Worm (Caenorhabditis elegans) whole organism, young adult: ENCODE results near the gene tag-293.
A peak's percentile ranks its signal among the peaks of the same experiment; 100 is the strongest.

Source experiments
- B0019.2 ChIP-seq: fragments of 200-800 bp; sonication (Bioruptor generic); conservative IDR thresholded peaks from 2 replicates; pipeline ENCODE4 v1.3.6; 2022; ENCODE audit warnings: missing genetic modification reagents, missing genetic modification characterization, missing compliant biosample characterization
- F23B12.7 ChIP-seq: sonication (generic microtip); optimal IDR thresholded peaks from 2 replicates; lab custom pipeline; 2017; ENCODE audit warnings: missing genetic modification characterization, mild to moderate bottlenecking, missing compliant biosample characterization, antibody characterized with exemption, moderate library complexity; ENCODE audit not compliant: insufficient read depth
- F52B5.7 ChIP-seq: sonication (generic microtip); optimal IDR thresholded peaks from 2 replicates; lab custom pipeline; 2016; ENCODE audit warnings: mild to moderate bottlenecking, missing genetic modification characterization, missing compliant biosample characterization
- F57C9.4 ChIP-seq: sonication (generic microtip); optimal IDR thresholded peaks from 2 replicates; lab custom pipeline; 2017; ENCODE audit warnings: mild to moderate bottlenecking, missing genetic modification characterization, missing compliant biosample characterization
- K11D2.4 ChIP-seq: fragments of 200-800 bp; sonication (Bioruptor generic); IDR thresholded peaks from 2 replicates; pipeline ENCODE4 v1.3.6; 2022; ENCODE audit warnings: missing genetic modification reagents, missing genetic modification characterization, missing compliant biosample characterization
- K12H6.12 ChIP-seq: fragments of 200-800 bp; sonication (Bioruptor generic); optimal IDR thresholded peaks from 2 replicates; lab custom pipeline; 2018; ENCODE audit warnings: mild to moderate bottlenecking, missing genetic modification characterization, missing compliant biosample characterization
- T07F8.4 ChIP-seq: sonication (generic microtip); optimal IDR thresholded peaks from 2 replicates; lab custom pipeline; 2016; ENCODE audit warnings: mild to moderate bottlenecking, missing genetic modification characterization, moderate library complexity, missing compliant biosample characterization
- Y53G8AR.9 ChIP-seq: fragments of 200-800 bp; sonication (Bioruptor generic); conservative IDR thresholded peaks from 2 replicates; pipeline ENCODE4 v1.3.6; 2022; ENCODE audit warnings: missing genetic modification reagents, missing genetic modification characterization, missing compliant biosample characterization
- Y67H2A.10 ChIP-seq: fragments of 200-800 bp; sonication (Bioruptor generic); conservative IDR thresholded peaks from 2 replicates; pipeline ENCODE4 v1.3.6; 2022; ENCODE audit warnings: missing genetic modification reagents, missing genetic modification characterization, missing compliant biosample characterization
- Y95B8A.8 ChIP-seq: fragments of 200-800 bp; sonication (Bioruptor generic); IDR thresholded peaks from 2 replicates; pipeline ENCODE4 v1.3.6; 2022; ENCODE audit warnings: missing genetic modification reagents, missing genetic modification characterization, missing compliant biosample characterization
- akir-1 ChIP-seq: fragments of 200-800 bp; sonication (Bioruptor generic); optimal IDR thresholded peaks from 2 replicates; lab custom pipeline; 2018; ENCODE audit warnings: mild to moderate bottlenecking, missing genetic modification characterization, moderate library complexity, missing compliant biosample characterization
- ama-1 ChIP-seq, 3 experiments: fragments of 150-350 bp in 1 of 3; sonication (generic microtip) in 2 of 3; optimal IDR thresholded peaks; 2 replicates each; lab custom pipeline; 2014 to 2018; ENCODE audit warnings: missing biosample characterization in 2 of 3, missing genetic modification characterization in 2 of 3, missing genetic modification reagents in 2 of 3
- ccch-3 ChIP-seq: fragments of 200-800 bp; sonication (Bioruptor generic); optimal IDR thresholded peaks from 2 replicates; lab custom pipeline; 2018; ENCODE audit warnings: mild to moderate bottlenecking, missing genetic modification characterization, missing compliant biosample characterization
- cebp-1 ChIP-seq, 2 experiments: fragments of 200-800 bp in 1 of 2; sonication (Bioruptor generic) in 1 of 2; sonication (generic microtip) in 1 of 2; IDR thresholded peaks in 1 of 2; optimal IDR thresholded peaks in 1 of 2; 2 replicates each; pipeline versions ENCODE4 v1.3.6 to Lab custom; 2017 to 2022; ENCODE audit warnings: missing compliant biosample characterization in 2 of 2, missing genetic modification characterization in 2 of 2, mild to moderate bottlenecking in 1 of 2, missing genetic modification reagents in 1 of 2, moderate library complexity in 1 of 2
- ceh-91 ChIP-seq: fragments of 200-800 bp; sonication (Bioruptor generic); IDR thresholded peaks from 2 replicates; pipeline ENCODE4 v1.3.6; 2022; ENCODE audit warnings: missing genetic modification reagents, missing genetic modification characterization, missing compliant biosample characterization
- chd-7 ChIP-seq: sonication (generic microtip); optimal IDR thresholded peaks from 2 replicates; lab custom pipeline; 2016; ENCODE audit warnings: mild to moderate bottlenecking, missing genetic modification characterization, moderate library complexity, missing compliant biosample characterization
- die-1 ChIP-seq: sonication (generic microtip); optimal IDR thresholded peaks from 2 replicates; lab custom pipeline; 2016; ENCODE audit warnings: missing genotype, mild to moderate bottlenecking, missing genetic modification characterization, missing compliant biosample characterization
- egl-44 ChIP-seq: fragments of 200-800 bp; sonication (Bioruptor generic); IDR thresholded peaks from 2 replicates; pipeline ENCODE4 v1.3.6; 2022; ENCODE audit warnings: missing genetic modification reagents, missing genetic modification characterization, missing compliant biosample characterization
- him-1 ChIP-seq: sonication (generic microtip); optimal IDR thresholded peaks from 2 replicates; lab custom pipeline; 2016; ENCODE audit warnings: missing genotype, missing genetic modification reagents, missing genetic modification characterization, missing compliant biosample characterization
- hlh-26 ChIP-seq: fragments of 200-800 bp; sonication (Bioruptor generic); conservative IDR thresholded peaks from 2 replicates; pipeline ENCODE4 v1.3.6; 2022; ENCODE audit warnings: missing genetic modification reagents, missing genetic modification characterization, missing compliant biosample characterization
- hsf-1 ChIP-seq: fragments of 200-800 bp; sonication (Bioruptor generic); IDR thresholded peaks from 2 replicates; pipeline ENCODE4 v1.3.6; 2022; ENCODE audit warnings: missing genetic modification reagents, missing genetic modification characterization, missing compliant biosample characterization
- let-526 ChIP-seq: fragments of 200-800 bp; sonication (Bioruptor generic); IDR thresholded peaks from 2 replicates; pipeline ENCODE4 v1.3.6; 2022; ENCODE audit warnings: missing genetic modification reagents, missing genetic modification characterization, missing compliant biosample characterization
- lin-26 ChIP-seq: fragments of 200-800 bp; sonication (Bioruptor generic); IDR thresholded peaks from 2 replicates; pipeline ENCODE4 v1.3.6; 2022; ENCODE audit warnings: missing genetic modification reagents, missing genetic modification characterization, missing compliant biosample characterization
- lsl-1 ChIP-seq: fragments of 200-800 bp; sonication (Bioruptor generic); optimal IDR thresholded peaks from 2 replicates; lab custom pipeline; 2018; ENCODE audit warnings: mild to moderate bottlenecking, missing genetic modification characterization, moderate library complexity, missing compliant biosample characterization
- madf-8 ChIP-seq: fragments of 200-800 bp; sonication (Bioruptor generic); conservative IDR thresholded peaks from 2 replicates; pipeline ENCODE4 v1.3.6; 2022; ENCODE audit warnings: missing genetic modification reagents, missing genetic modification characterization, missing compliant biosample characterization
- mcd-1 ChIP-seq: fragments of 200-800 bp; sonication (Bioruptor generic); IDR thresholded peaks from 2 replicates; pipeline ENCODE4 v1.3.6; 2022; ENCODE audit warnings: missing genetic modification reagents, missing genetic modification characterization, missing compliant biosample characterization
- mel-28 ChIP-seq: sonication (generic microtip); optimal IDR thresholded peaks from 2 replicates; lab custom pipeline; 2016; ENCODE audit warnings: borderline replicate concordance, mild to moderate bottlenecking, missing genetic modification characterization, missing compliant biosample characterization
- nfyb-1 ChIP-seq: fragments of 200-800 bp; sonication (Bioruptor generic); IDR thresholded peaks from 2 replicates; pipeline ENCODE4 v1.3.6; 2022; ENCODE audit warnings: missing genetic modification reagents, missing genetic modification characterization, missing compliant biosample characterization
- nhr-27 ChIP-seq: fragments of 200-800 bp; sonication (Bioruptor generic); optimal IDR thresholded peaks from 2 replicates; lab custom pipeline; 2018; ENCODE audit warnings: mild to moderate bottlenecking, missing genetic modification characterization, moderate library complexity, missing compliant biosample characterization
- nhr-80 ChIP-seq: sonication (generic microtip); optimal IDR thresholded peaks from 2 replicates; lab custom pipeline; 2016; ENCODE audit warnings: missing genetic modification characterization, missing compliant biosample characterization
- snpc-1.3 ChIP-seq: sonication (generic microtip); optimal IDR thresholded peaks from 2 replicates; lab custom pipeline; 2017; ENCODE audit warnings: missing genetic modification characterization, mild to moderate bottlenecking, missing compliant biosample characterization, antibody characterized with exemption, moderate library complexity, missing genotype, missing genetic modification reagents; ENCODE audit not compliant: insufficient read depth
- snpc-3.4 ChIP-seq: sonication (generic microtip); optimal IDR thresholded peaks from 2 replicates; lab custom pipeline; 2017; ENCODE audit warnings: missing genetic modification characterization, mild to moderate bottlenecking, missing compliant biosample characterization, antibody characterized with exemption, moderate library complexity, missing genotype, missing genetic modification reagents
- snpc-4 ChIP-seq, 5 experiments: fragments of 150-350 bp in 1 of 5; sonication (generic microtip) in 4 of 5; optimal IDR thresholded peaks; 2 replicates each; lab custom pipeline; 2014 to 2018; ENCODE audit warnings: missing genetic modification characterization in 5 of 5, missing biosample characterization in 3 of 5, antibody characterized with exemption in 2 of 5, mild to moderate bottlenecking in 2 of 5, missing compliant biosample characterization in 2 of 5, missing genotype in 2 of 5, moderate library complexity in 2 of 5, missing genetic modification reagents in 1 of 5
- tbx-9 ChIP-seq: sonication (generic microtip); optimal IDR thresholded peaks from 2 replicates; lab custom pipeline; 2016; ENCODE audit warnings: borderline replicate concordance, missing genetic modification characterization, inconsistent platforms, missing compliant biosample characterization
- tlf-1 ChIP-seq: fragments of 200-800 bp; sonication (Bioruptor generic); optimal IDR thresholded peaks from 2 replicates; lab custom pipeline; 2018; ENCODE audit warnings: mild to moderate bottlenecking, missing genetic modification characterization, missing compliant biosample characterization
- unc-130 ChIP-seq: sonication (generic microtip); optimal IDR thresholded peaks from 2 replicates; lab custom pipeline; 2016; ENCODE audit warnings: missing genetic modification reagents, missing genetic modification characterization, missing compliant biosample characterization
- ztf-22 ChIP-seq: fragments of 200-800 bp; sonication (Bioruptor generic); optimal IDR thresholded peaks from 2 replicates; lab custom pipeline; 2018; ENCODE audit warnings: mild to moderate bottlenecking, missing genetic modification characterization, moderate library complexity, missing compliant biosample characterization
- ztf-6 ChIP-seq: fragments of 200-800 bp; sonication (Bioruptor generic); IDR thresholded peaks from 2 replicates; pipeline ENCODE4 v1.3.6; 2022; ENCODE audit warnings: missing genetic modification reagents, missing genetic modification characterization, missing compliant biosample characterization

Gene tag-293

DNA sequence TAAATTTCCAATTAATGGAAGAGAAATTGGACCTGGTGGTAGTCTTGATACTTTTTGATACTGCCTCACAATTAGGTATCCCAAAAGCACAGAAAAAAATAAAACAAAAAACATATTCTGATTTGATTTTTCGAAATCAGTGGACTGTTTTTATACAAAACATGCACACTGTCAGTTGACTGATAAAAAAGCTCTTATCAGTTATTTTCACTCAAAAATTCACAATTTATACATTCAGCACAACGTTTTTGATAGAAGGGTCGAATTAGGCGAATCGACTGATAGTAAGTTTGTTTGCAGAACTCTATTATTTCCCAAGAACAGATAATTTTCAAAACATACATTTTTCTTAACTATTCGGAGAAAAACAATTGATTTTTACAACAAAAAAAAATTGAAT, 8.7 kb upstream of the tag-293 start, which contains the start of gene cyp-35A2:
TSS of gene cyp-35A2 (minus strand) at position 124 of the 400 bp plus-strand sequence.
- TF ChIP-seq snpc-4 (GFP tag; optimal IDR thresholded peaks at IDR 0.05; lab: Kevin White, UChicago) (no peak), snpc-4 (tag; optimal IDR thresholded peaks at IDR 0.05; lab: Kevin White, UChicago) (no peak), lin-26 (no peak), snpc-1.3 (tag; lab: Kevin White, UChicago) (no peak), let-526 (GFP tag; lab: Robert Waterston, UW) (no peak), B0019.2 (GFP tag; lab: Robert Waterston, UW) (no peak), nhr-80 (tag; lab: Kevin White, UChicago) (peak; percentile 59), tbx-9 (tag; lab: Kevin White, UChicago) (no peak), him-1 (no peak), mcd-1 (no peak)

DNA sequence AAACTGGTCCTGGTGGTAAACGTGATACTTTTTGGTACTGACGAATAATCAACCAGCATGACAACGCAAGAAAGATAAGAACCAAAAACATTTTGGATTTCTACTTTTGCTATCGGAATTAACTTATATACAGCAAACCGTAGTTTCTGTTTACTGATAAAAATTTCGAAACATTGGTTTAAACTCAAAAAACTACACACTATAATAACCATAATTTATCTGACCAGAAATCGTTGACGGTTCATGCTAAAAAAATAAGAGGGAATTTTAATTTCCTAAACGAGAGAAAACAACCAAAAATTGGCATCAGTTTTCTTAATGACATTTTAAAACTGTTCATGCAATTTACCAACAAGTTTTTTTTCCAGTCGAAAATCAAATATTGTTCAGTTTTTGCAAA, 6.3 kb upstream of the tag-293 start, which contains the start of gene cyp-35A1:
TSS of gene cyp-35A1 (minus strand) at position 101 of the 400 bp plus-strand sequence.
- TF ChIP-seq let-526 (GFP tag; lab: Robert Waterston, UW) (no peak), hlh-26 (GFP tag; lab: Robert Waterston, UW) (no peak), F23B12.7 (tag; lab: Kevin White, UChicago) (no peak)

DNA sequence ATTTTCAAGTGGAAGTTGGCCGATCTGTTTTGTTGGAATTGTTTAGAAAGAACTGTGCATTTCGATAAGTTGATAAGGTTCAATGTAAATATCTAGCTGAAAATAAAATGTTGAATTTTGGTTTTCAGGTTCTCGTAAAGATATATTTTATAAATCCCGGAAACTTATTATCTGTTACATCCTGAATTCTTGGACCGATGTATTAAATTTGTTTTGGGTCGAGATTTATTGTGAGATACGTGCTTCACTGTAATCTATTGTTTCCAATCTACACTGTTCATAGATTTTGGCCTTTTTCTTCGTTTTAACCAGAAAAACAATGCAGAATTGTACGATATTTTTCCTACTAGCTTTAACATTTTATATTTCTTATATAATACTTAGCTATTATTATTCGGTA, 1.8 kb upstream of the tag-293 start, which contains the start of gene C03G6.6:
TSS of gene C03G6.6 (plus strand) at position 301 of the 400 bp plus-strand sequence.
- TF ChIP-seq F52B5.7 (tag; lab: Kevin White, UChicago) (no peak), egl-44 (GFP tag; lab: Robert Waterston, UW) (no peak), K12H6.12 (no peak), K11D2.4 (GFP tag; lab: Robert Waterston, UW) (no peak), mel-28 (tag; lab: Kevin White, UChicago) (no peak), nhr-27 (tag; lab: Kevin White, UChicago) (no peak), nfyb-1 (GFP tag; lab: Robert Waterston, UW) (no peak), madf-8 (GFP tag; lab: Robert Waterston, UW) (no peak)
- TF ChIP-seq, all 124 proteins: peak for 0

DNA sequence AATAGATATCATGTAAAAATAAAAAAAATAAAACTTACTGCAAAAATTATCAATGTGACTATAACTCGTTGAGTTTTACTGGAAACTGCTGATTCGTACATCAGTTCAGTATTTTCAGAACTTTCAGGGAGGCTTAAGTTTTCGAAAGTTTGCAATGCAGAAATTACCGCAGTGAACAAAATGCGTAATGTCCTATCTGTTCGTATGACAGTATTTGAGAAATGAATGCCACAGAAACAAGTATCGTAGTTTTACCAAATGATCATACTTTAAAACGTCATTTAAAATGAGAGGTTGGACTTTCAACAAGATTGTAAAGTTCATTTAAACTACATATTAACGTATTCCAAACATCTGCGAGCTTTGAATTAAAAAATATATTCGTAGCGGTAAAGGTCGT, 1.3 kb upstream of the tag-293 start, which contains the start of gene C03G6.21:
TSS of gene C03G6.21 (minus strand) at position 101 of the 400 bp plus-strand sequence.
- TF ChIP-seq chd-7 (tag; lab: Kevin White, UChicago) (no peak), ama-1 (optimal IDR thresholded peaks at IDR 0.05; lab: Kevin White, UChicago) (no peak), ama-1 (GFP tag; optimal IDR thresholded peaks at IDR 0.05; lab: Kevin White, UChicago) (no peak), akir-1 (GFP tag; lab: Kevin White, UChicago) (no peak), ztf-6 (GFP tag; lab: Robert Waterston, UW) (no peak), Y53G8AR.9 (GFP tag; lab: Robert Waterston, UW) (no peak), ccch-3 (GFP tag; lab: Kevin White, UChicago) (no peak), ceh-91 (GFP tag; lab: Robert Waterston, UW) (no peak), die-1 (no peak), unc-130 (GFP tag; lab: Kevin White, UChicago) (no peak), Y67H2A.10 (GFP tag; lab: Robert Waterston, UW) (no peak), lsl-1 (GFP tag; lab: Kevin White, UChicago) (no peak), hsf-1 (GFP tag; lab: Robert Waterston, UW) (no peak), F57C9.4 (no peak), Y95B8A.8 (no peak), snpc-3.4 (no peak), tlf-1 (GFP tag; lab: Kevin White, UChicago) (no peak), ztf-22 (GFP tag; lab: Kevin White, UChicago) (no peak), cebp-1 (GFP tag; IDR thresholded peaks at IDR 0.05; lab: Robert Waterston, UW) (no peak), cebp-1 (tag; optimal IDR thresholded peaks at IDR 0.05; lab: Kevin White, UChicago) (no peak), T07F8.4 (tag; lab: Kevin White, UChicago) (no peak), B0019.2 (GFP tag; lab: Robert Waterston, UW) (no peak)
- TF ChIP-seq, all 124 proteins: peak for 0
